Fruit fly (Drosophila melanogaster) whole organism: ENCODE results near the gene RpS14a.

Source experiments
- EcR ChIP-seq, 2 experiments: fragments of >200 bp; optimal IDR thresholded peaks; 2 replicates each; lab custom pipeline; 2017; ENCODE audit warnings: missing biosample characterization in 2 of 2, missing genetic modification characterization in 2 of 2, missing genetic modification reagents in 2 of 2
- usp ChIP-seq: fragments of >200 bp; optimal IDR thresholded peaks from 2 replicates; lab custom pipeline; 2017; ENCODE audit warnings: missing biosample characterization, missing genetic modification characterization, mixed read lengths

DNA sequence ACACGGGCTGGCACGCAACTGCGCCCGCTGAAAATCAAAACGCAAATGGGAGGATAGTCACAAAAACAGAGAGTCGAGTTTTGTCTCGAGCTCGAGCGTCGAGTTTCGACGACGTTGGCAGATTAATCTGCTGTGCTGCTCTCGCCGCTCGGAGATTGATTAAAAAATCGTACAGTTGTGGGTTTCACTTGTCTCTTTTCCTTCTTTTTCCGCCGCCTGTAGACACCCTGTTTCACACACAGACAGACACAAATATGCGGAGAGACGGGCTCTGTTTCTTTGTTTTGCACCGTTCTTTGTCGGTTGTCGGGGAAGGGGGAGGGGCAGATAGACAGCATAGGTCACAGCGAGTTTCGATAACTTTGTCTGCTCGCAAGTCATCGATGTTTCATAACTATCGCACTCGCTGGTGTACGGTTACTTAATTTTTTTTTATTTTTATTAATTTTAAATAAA is 13.3 kb downstream of the RpS14a start, which contains the start of gene orion:
- TF ChIP-seq EcR (GFP tag; optimal IDR thresholded peaks at IDR 0.05; lab: Kevin White, UChicago) = no peak
- TF ChIP-seq usp (GFP tag; lab: Kevin White, UChicago) = no peak
